Fruit fly (Drosophila melanogaster) whole organism, embryonic: Measurements from ENCODE around the gene fred.

ENCODE experiments used
- Atf-2 ChIP-seq: fragments of 200-800 bp; sonication (Bioruptor generic); optimal IDR thresholded peaks from 2 replicates; lab custom pipeline; 2016; ENCODE audit warnings: missing biosample characterization, missing genetic modification characterization
- Atf6 ChIP-seq: fragments of 200-800 bp; sonication (Bioruptor generic); IDR thresholded peaks from 2 replicates; pipeline ENCODE4 v1.3.6; 2022; ENCODE audit warnings: missing biosample characterization, missing genetic modification characterization
- B-H2 ChIP-seq: fragments of 200-800 bp; sonication (Bioruptor generic); optimal IDR thresholded peaks from 2 replicates; lab custom pipeline; 2018; ENCODE audit warnings: missing biosample characterization, mild to moderate bottlenecking, missing genetic modification characterization
- CG11093 ChIP-seq: fragments of 200-800 bp; sonication (Bioruptor generic); IDR thresholded peaks from 3 replicates; pipeline ENCODE4 v1.3.6; 2022; ENCODE audit warnings: missing biosample characterization, missing genetic modification characterization
- CG11247 ChIP-seq: fragments of 200-800 bp; sonication (Bioruptor generic); IDR thresholded peaks from 2 replicates; pipeline ENCODE4 v1.3.6; 2022; ENCODE audit warnings: missing biosample characterization, missing genetic modification characterization
- CG11695 ChIP-seq: fragments of 200-800 bp; sonication (Bioruptor generic); IDR thresholded peaks from 3 replicates; pipeline ENCODE4 v1.3.6; 2022; ENCODE audit warnings: missing biosample characterization, missing genetic modification characterization
- CG12236 ChIP-seq: fragments of 200-800 bp; sonication (Bioruptor generic); optimal IDR thresholded peaks from 2 replicates; lab custom pipeline; 2016; ENCODE audit warnings: missing biosample characterization, missing genetic modification characterization
- CG12942 ChIP-seq: fragments of 200-800 bp; sonication (Bioruptor generic); optimal IDR thresholded peaks from 3 replicates; lab custom pipeline; 2016; ENCODE audit warnings: missing biosample characterization, missing genetic modification characterization
- CG13296 ChIP-seq: fragments of 200-800 bp; sonication (Bioruptor generic); optimal IDR thresholded peaks from 3 replicates; lab custom pipeline; 2018; ENCODE audit warnings: missing biosample characterization, mild to moderate bottlenecking, missing genetic modification characterization
- CG13424 ChIP-seq: fragments of 200-800 bp; sonication (Bioruptor generic); optimal IDR thresholded peaks from 2 replicates; lab custom pipeline; 2019; ENCODE audit warnings: missing biosample characterization, mild to moderate bottlenecking, missing genetic modification characterization, moderate library complexity
- CG16815 ChIP-seq: fragments of 200-800 bp; sonication (Bioruptor generic); optimal IDR thresholded peaks from 3 replicates; lab custom pipeline; 2017; ENCODE audit warnings: missing biosample characterization, mild to moderate bottlenecking, missing genetic modification characterization
- CG18011 ChIP-seq: fragments of 200-800 bp; sonication (Bioruptor generic); optimal IDR thresholded peaks from 2 replicates; lab custom pipeline; 2017; ENCODE audit warnings: missing biosample characterization, missing genetic modification characterization, mild to moderate bottlenecking, moderate library complexity, missing genotype
- CG18764 ChIP-seq: fragments of 200-800 bp; sonication (Bioruptor generic); optimal IDR thresholded peaks from 3 replicates; lab custom pipeline; 2016; ENCODE audit warnings: missing biosample characterization, missing genetic modification characterization
- CG32532 ChIP-seq: fragments of 200-800 bp; sonication (Bioruptor generic); IDR thresholded peaks from 2 replicates; pipeline ENCODE4 v1.3.6; 2022; ENCODE audit warnings: missing biosample characterization, missing genetic modification characterization
- CG33557 ChIP-seq: fragments of 200-800 bp; sonication (Bioruptor generic); optimal IDR thresholded peaks from 2 replicates; lab custom pipeline; 2019; ENCODE audit warnings: missing biosample characterization, mild to moderate bottlenecking, missing genetic modification characterization, moderate library complexity
- CG3838 ChIP-seq: fragments of 200-800 bp; sonication (Bioruptor generic); optimal IDR thresholded peaks from 3 replicates; lab custom pipeline; 2016; ENCODE audit warnings: missing biosample characterization, missing genetic modification characterization
- CG4282 ChIP-seq: fragments of 200-800 bp; sonication (Bioruptor generic); optimal IDR thresholded peaks from 2 replicates; lab custom pipeline; 2016; ENCODE audit warnings: missing biosample characterization, missing genetic modification characterization
- CG4328 ChIP-seq: fragments of 200-800 bp; sonication (Bioruptor generic); optimal IDR thresholded peaks from 3 replicates; lab custom pipeline; 2017; ENCODE audit warnings: missing biosample characterization, missing genetic modification reagents, missing genetic modification characterization
- CG7928 ChIP-seq: fragments of 200-800 bp; sonication (Bioruptor generic); optimal IDR thresholded peaks from 2 replicates; lab custom pipeline; 2017; ENCODE audit warnings: missing biosample characterization, mild to moderate bottlenecking, missing genetic modification characterization
- CG9817 ChIP-seq: fragments of 200-800 bp; sonication (Bioruptor generic); optimal IDR thresholded peaks from 2 replicates; lab custom pipeline; 2018; ENCODE audit warnings: missing biosample characterization, mild to moderate bottlenecking, missing genetic modification characterization, moderate library complexity
- Chrac-16 ChIP-seq: fragments of 200-800 bp; sonication (Bioruptor generic); optimal IDR thresholded peaks from 3 replicates; lab custom pipeline; 2016; ENCODE audit warnings: missing biosample characterization, missing genetic modification characterization
- CkIIα-i1 ChIP-seq: fragments of 200-800 bp; sonication (Bioruptor generic); IDR thresholded peaks from 2 replicates; pipeline ENCODE4 v1.3.6; 2022; ENCODE audit warnings: missing biosample characterization, missing genetic modification characterization
- D19A ChIP-seq: fragments of 200-800 bp; optimal IDR thresholded peaks from 3 replicates; lab custom pipeline; 2019; ENCODE audit warnings: missing biosample characterization, mild to moderate bottlenecking, missing genetic modification characterization, moderate library complexity
- Dp ChIP-seq: fragments of 200-800 bp; sonication (Bioruptor generic); optimal IDR thresholded peaks from 2 replicates; lab custom pipeline; 2018; ENCODE audit warnings: missing biosample characterization, mild to moderate bottlenecking, missing genetic modification characterization, moderate library complexity
- ERR ChIP-seq: fragments of 200-800 bp; sonication (Bioruptor generic); optimal IDR thresholded peaks from 2 replicates; lab custom pipeline; 2016; ENCODE audit warnings: missing biosample characterization, missing genetic modification characterization
- HmgD ChIP-seq: fragments of 200-800 bp; sonication (Bioruptor generic); optimal IDR thresholded peaks from 3 replicates; lab custom pipeline; 2016; ENCODE audit warnings: missing biosample characterization, missing genetic modification characterization
- Hr39 ChIP-seq: fragments of >200 bp; optimal IDR thresholded peaks from 2 replicates; lab custom pipeline; 2017
- NC2α ChIP-seq: fragments of 200-800 bp; sonication (Bioruptor generic); optimal IDR thresholded peaks from 2 replicates; lab custom pipeline; 2016; ENCODE audit warnings: missing biosample characterization, missing genetic modification characterization
- Oli ChIP-seq: fragments of 200-800 bp; sonication (Bioruptor generic); optimal IDR thresholded peaks from 2 replicates; lab custom pipeline; 2018; ENCODE audit warnings: missing biosample characterization, mild to moderate bottlenecking, missing genetic modification characterization, moderate library complexity
- Ravus ChIP-seq: fragments of 200-800 bp; sonication (Bioruptor generic); IDR thresholded peaks from 2 replicates; pipeline ENCODE4 v1.3.6; 2022; ENCODE audit warnings: missing biosample characterization, missing genetic modification characterization
- cato ChIP-seq: fragments of 200-800 bp; sonication (Bioruptor generic); optimal IDR thresholded peaks from 2 replicates; lab custom pipeline; 2016; ENCODE audit warnings: missing biosample characterization, missing genetic modification characterization, borderline replicate concordance
- dimm ChIP-seq: fragments of 200-800 bp; sonication (Bioruptor generic); IDR thresholded peaks from 2 replicates; pipeline ENCODE4 v1.3.6; 2022; ENCODE audit warnings: missing biosample characterization, missing genetic modification characterization
- dm ChIP-seq: fragments of 200-800 bp; sonication (Bioruptor generic); optimal IDR thresholded peaks from 3 replicates; lab custom pipeline; 2016; ENCODE audit warnings: missing biosample characterization, missing genetic modification characterization
- emc ChIP-seq: fragments of 200-800 bp; sonication (Bioruptor generic); optimal IDR thresholded peaks from 2 replicates; lab custom pipeline; 2016; ENCODE audit warnings: missing biosample characterization, missing genetic modification characterization
- gsb-n ChIP-seq: fragments of 200-800 bp; sonication (Bioruptor generic); optimal IDR thresholded peaks from 3 replicates; lab custom pipeline; 2018; ENCODE audit warnings: missing biosample characterization, mild to moderate bottlenecking, missing genetic modification characterization
- insv ChIP-seq, 2 experiments: fragments of 200-800 bp; sonication (Bioruptor generic); optimal IDR thresholded peaks; 3 replicates each; lab custom pipeline; 2016 to 2018; ENCODE audit warnings: missing biosample characterization in 2 of 2, missing genetic modification characterization in 2 of 2
- ken ChIP-seq: fragments of 200-800 bp; sonication (Bioruptor generic); IDR thresholded peaks from 3 replicates; pipeline ENCODE4 v1.3.6; 2022; ENCODE audit warnings: missing biosample characterization, missing genetic modification characterization
- lbe ChIP-seq: fragments of 200-800 bp; sonication (Bioruptor generic); optimal IDR thresholded peaks from 2 replicates; lab custom pipeline; 2016; ENCODE audit warnings: missing biosample characterization, mild to moderate bottlenecking, missing genetic modification characterization
- nau ChIP-seq: fragments of 200-800 bp; sonication (Bioruptor generic); optimal IDR thresholded peaks from 3 replicates; lab custom pipeline; 2017; ENCODE audit warnings: missing biosample characterization, mild to moderate bottlenecking, missing genetic modification characterization, missing genetic modification reagents
- nerfin-2 ChIP-seq: fragments of 200-800 bp; sonication (Bioruptor generic); IDR thresholded peaks from 2 replicates; pipeline ENCODE4 v1.3.6; 2022; ENCODE audit warnings: missing biosample characterization, missing genetic modification characterization; ENCODE audit not compliant: partially characterized antibody
- nmo ChIP-seq: fragments of 200-800 bp; sonication (Bioruptor generic); optimal IDR thresholded peaks from 2 replicates; lab custom pipeline; 2018; ENCODE audit warnings: missing biosample characterization, mild to moderate bottlenecking, missing genetic modification characterization, moderate library complexity
- pzg ChIP-seq: fragments of 200-800 bp; sonication (Bioruptor generic); optimal IDR thresholded peaks from 3 replicates; lab custom pipeline; 2018; ENCODE audit warnings: missing biosample characterization, mild to moderate bottlenecking, missing genetic modification characterization, moderate library complexity
- row ChIP-seq: fragments of 200-800 bp; sonication (Bioruptor generic); IDR thresholded peaks from 3 replicates; pipeline ENCODE4 v1.3.6; 2022; ENCODE audit warnings: missing biosample characterization, missing genetic modification characterization
- sd ChIP-seq: fragments of 200-800 bp; sonication (Bioruptor generic); optimal IDR thresholded peaks from 3 replicates; lab custom pipeline; 2018; ENCODE audit warnings: missing biosample characterization, mild to moderate bottlenecking, missing genetic modification characterization, moderate library complexity
- slou ChIP-seq: fragments of 200-800 bp; sonication (Bioruptor generic); optimal IDR thresholded peaks from 3 replicates; lab custom pipeline; 2016; ENCODE audit warnings: missing biosample characterization, missing genetic modification characterization
- ssp ChIP-seq: fragments of 200-800 bp; sonication (Bioruptor generic); IDR thresholded peaks from 2 replicates; pipeline ENCODE4 v1.3.6; 2022; ENCODE audit warnings: missing biosample characterization, missing genetic modification characterization
- tap ChIP-seq: fragments of 200-800 bp; optimal IDR thresholded peaks from 3 replicates; lab custom pipeline; 2019; ENCODE audit warnings: missing biosample characterization, mild to moderate bottlenecking, missing genetic modification characterization, moderate library complexity
- tll ChIP-seq, 2 experiments: fragments of 200-800 bp in 1 of 2; fragments of >200 bp in 1 of 2; sonication (Bioruptor generic) in 1 of 2; optimal IDR thresholded peaks; 2 replicates each; lab custom pipeline; 2017 to 2019; ENCODE audit warnings: missing biosample characterization in 2 of 2, missing genetic modification characterization in 2 of 2, mild to moderate bottlenecking in 1 of 2, moderate library complexity in 1 of 2
- vvl ChIP-seq: fragments of 200-800 bp; sonication (Bioruptor generic); IDR thresholded peaks from 2 replicates; pipeline ENCODE4 v1.3.6; 2022; ENCODE audit warnings: missing biosample characterization, missing genetic modification characterization
- wdn ChIP-seq: fragments of 200-800 bp; sonication (Bioruptor generic); IDR thresholded peaks from 2 replicates; pipeline ENCODE4 v1.3.6; 2022; ENCODE audit warnings: missing biosample characterization, missing genetic modification characterization
- zf30C ChIP-seq: fragments of 200-800 bp; sonication (Bioruptor generic); optimal IDR thresholded peaks from 3 replicates; lab custom pipeline; 2018; ENCODE audit warnings: missing biosample characterization, mild to moderate bottlenecking, missing genetic modification characterization
- zfh1 ChIP-seq: fragments of 200-800 bp; sonication (Bioruptor generic); IDR thresholded peaks from 3 replicates; pipeline ENCODE4 v1.3.6; 2022; ENCODE audit warnings: missing biosample characterization, missing genetic modification characterization

The fred gene

DNA sequence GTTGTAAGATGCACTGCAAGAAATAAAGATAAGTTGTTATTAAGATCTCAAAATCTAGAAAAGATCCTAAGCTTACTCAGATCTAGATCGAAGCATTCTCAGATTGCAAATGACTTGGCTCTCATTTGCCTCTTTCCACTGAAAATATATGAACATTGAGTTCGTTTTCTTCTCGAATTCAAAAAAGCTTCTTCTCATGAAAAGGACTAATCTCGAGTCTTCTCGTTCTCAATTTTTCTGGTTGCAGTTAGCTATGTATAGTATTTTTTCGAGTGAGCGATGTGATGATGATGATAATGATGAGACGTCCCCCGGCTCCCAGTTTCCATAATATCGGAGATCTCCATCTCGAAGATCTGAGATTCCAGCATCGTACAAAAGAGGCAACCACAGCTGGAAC is 135.1 kb downstream of the fred start (continued):
- TF ChIP-seq sd (tag; lab: Kevin White, UChicago) (no peak), nmo (GFP tag; lab: Kevin White, UChicago) (peak; percentile 71), CG12942 (GFP tag; lab: Kevin White, UChicago) (peak; percentile 21), CG32532 (no peak), wdn (GFP tag; lab: Robert Waterston, UW) (no peak), NC2α (GFP tag; lab: Kevin White, UChicago) (no peak), CG11695 (GFP tag; lab: Robert Waterston, UW) (no peak), CG11093 (GFP tag; lab: Robert Waterston, UW) (no peak), CkIIα-i1 (GFP tag; lab: Robert Waterston, UW) (no peak), CG18011 (GFP tag; lab: Kevin White, UChicago) (no peak), Dp (GFP tag; lab: Kevin White, UChicago) (no peak), CG4282 (no peak), CG33557 (GFP tag; lab: Kevin White, UChicago) (peak; percentile 60), ken (0 out of 3 replicates have a peak, but pooled peaks have one; percentile 45), CG12236 (no peak), CG4328 (no peak), CG16815 (peak; percentile 1), Atf6 (GFP tag; lab: Robert Waterston, UW) (no peak), Chrac-16 (GFP tag; lab: Kevin White, UChicago) (peak; percentile 9), CG13296 (GFP tag; lab: Kevin White, UChicago) (no peak), zf30C (GFP tag; lab: Kevin White, UChicago) (peak; percentile 70), CG18764 (GFP tag; lab: Kevin White, UChicago) (peak; percentile 33), row (GFP tag; lab: Robert Waterston, UW) (peak; percentile 47), tll (GFP tag; optimal IDR thresholded peaks at IDR 0.05; lab: Kevin White, UChicago) (no peak), CG13424 (peak; percentile 57), insv (GFP tag; optimal IDR thresholded peaks at IDR 0.05; lab: Kevin White, UChicago) (no peak), slou (no peak), vvl (GFP tag; lab: Robert Waterston, UW) (no peak), dimm (GFP tag; lab: Robert Waterston, UW) (no peak), D19A (tag; lab: Kevin White, UChicago) (peak; percentile 59), Hr39 (lab: Kevin White, UChicago) (no peak), gsb-n (tag; lab: Kevin White, UChicago) (no peak), CG7928 (no peak), tap (tag; lab: Kevin White, UChicago) (no peak), nerfin-2 (GFP tag; lab: Robert Waterston, UW) (no peak), ERR (GFP tag; lab: Kevin White, UChicago) (no peak), pzg (no peak), Atf-2 (no peak), emc (no peak), Ravus (no peak), B-H2 (GFP tag; lab: Kevin White, UChicago) (no peak), nau (GFP tag; lab: Kevin White, UChicago) (no peak), CG3838 (no peak), zfh1 (GFP tag; lab: Robert Waterston, UW) (peak; percentile 72), CG9817 (tag; lab: Kevin White, UChicago) (no peak), Oli (tag; lab: Kevin White, UChicago) (peak; percentile 53), HmgD (no peak), dm (GFP tag; lab: Kevin White, UChicago) (no peak), cato (peak; percentile 38), CG11247 (GFP tag; lab: Robert Waterston, UW) (no peak), lbe (GFP tag; lab: Kevin White, UChicago) (no peak), ssp (GFP tag; lab: Robert Waterston, UW) (peak; percentile 26; the same call in 1 of the 2 replicates)
